Worm (Caenorhabditis elegans) whole organism, L2 larva: ENCODE data around the gene rmd-2.

Experiments used
- C34F6.9 ChIP-seq: fragments of 150-350 bp; optimal IDR thresholded peaks from 2 replicates; lab custom pipeline; 2014; ENCODE audit warnings: missing biosample characterization, missing genetic modification characterization
- F13H6.1 ChIP-seq: sonication (generic microtip); optimal IDR thresholded peaks from 2 replicates; lab custom pipeline; 2016; ENCODE audit warnings: missing genetic modification characterization, missing compliant biosample characterization
- R02D3.7 ChIP-seq: fragments of 150-350 bp; optimal IDR thresholded peaks from 2 replicates; lab custom pipeline; 2014; ENCODE audit warnings: missing biosample characterization, missing genetic modification characterization
- Y55F3AM.14 ChIP-seq: fragments of 200-800 bp; sonication (Bioruptor generic); optimal IDR thresholded peaks from 2 replicates; lab custom pipeline; 2018; ENCODE audit warnings: mild to moderate bottlenecking, missing genetic modification characterization, missing compliant biosample characterization
- ZK546.5 ChIP-seq: sonication (generic microtip); optimal IDR thresholded peaks from 2 replicates; lab custom pipeline; 2017; ENCODE audit warnings: missing biosample characterization, missing genetic modification characterization
- ceh-16 ChIP-seq: fragments of 150-350 bp; optimal IDR thresholded peaks from 2 replicates; lab custom pipeline; 2014; ENCODE audit warnings: missing biosample characterization, missing genetic modification characterization
- ceh-82 ChIP-seq: fragments of 150-350 bp; optimal IDR thresholded peaks from 2 replicates; lab custom pipeline; 2014; ENCODE audit warnings: missing biosample characterization, missing genetic modification characterization
- elt-1 ChIP-seq: fragments of 150-350 bp; optimal IDR thresholded peaks from 2 replicates; lab custom pipeline; 2014; ENCODE audit warnings: missing biosample characterization, missing genetic modification characterization
- elt-3 ChIP-seq: sonication (generic microtip); optimal IDR thresholded peaks from 2 replicates; lab custom pipeline; 2017; ENCODE audit warnings: missing biosample characterization, missing genetic modification characterization
- gmeb-1 ChIP-seq: fragments of 150-350 bp; optimal IDR thresholded peaks from 2 replicates; lab custom pipeline; 2014; ENCODE audit warnings: missing biosample characterization, missing genetic modification characterization
- lin-13 ChIP-seq: fragments of 150-350 bp; optimal IDR thresholded peaks from 2 replicates; lab custom pipeline; 2014; ENCODE audit warnings: missing biosample characterization, missing genetic modification reagents, missing genetic modification characterization
- lin-39 ChIP-seq: fragments of 150-350 bp; optimal IDR thresholded peaks from 2 replicates; lab custom pipeline; 2014; ENCODE audit warnings: missing biosample characterization, missing genetic modification reagents, missing genetic modification characterization
- lsy-2 ChIP-seq, 2 experiments: fragments of 150-350 bp in 1 of 2; sonication (generic microtip) in 1 of 2; optimal IDR thresholded peaks; 2 replicates each; lab custom pipeline; 2014 to 2017; ENCODE audit warnings: missing biosample characterization in 2 of 2, missing genetic modification characterization in 2 of 2
- mab-5 ChIP-seq: fragments of 150-350 bp; optimal IDR thresholded peaks from 2 replicates; lab custom pipeline; 2014; ENCODE audit warnings: missing biosample characterization, missing genetic modification characterization
- mbf-1 ChIP-seq: sonication (generic microtip); optimal IDR thresholded peaks from 2 replicates; lab custom pipeline; 2017; ENCODE audit warnings: missing biosample characterization, missing genetic modification characterization
- nhr-10 ChIP-seq: sonication (generic microtip); optimal IDR thresholded peaks from 2 replicates; lab custom pipeline; 2017; ENCODE audit warnings: missing biosample characterization, missing genetic modification characterization
- nhr-11 ChIP-seq: fragments of 150-350 bp; optimal IDR thresholded peaks from 2 replicates; lab custom pipeline; 2014; ENCODE audit warnings: missing biosample characterization, missing genetic modification characterization
- nhr-12 ChIP-seq: fragments of 150-350 bp; optimal IDR thresholded peaks from 2 replicates; lab custom pipeline; 2014; ENCODE audit warnings: missing biosample characterization, missing genetic modification characterization
- nhr-129 ChIP-seq: fragments of 150-350 bp; optimal IDR thresholded peaks from 2 replicates; lab custom pipeline; 2014; ENCODE audit warnings: missing biosample characterization, missing genetic modification characterization
- nhr-21 ChIP-seq: fragments of 150-350 bp; optimal IDR thresholded peaks from 2 replicates; lab custom pipeline; 2014; ENCODE audit warnings: missing biosample characterization, missing genetic modification characterization
- nhr-23 ChIP-seq: fragments of 150-350 bp; optimal IDR thresholded peaks from 2 replicates; lab custom pipeline; 2014; ENCODE audit warnings: missing biosample characterization, missing genetic modification reagents, missing genetic modification characterization
- nhr-25 ChIP-seq: fragments of 150-350 bp; sonication (generic microtip); optimal IDR thresholded peaks from 3 replicates; lab custom pipeline; 2014; ENCODE audit warnings: missing biosample characterization, missing genetic modification characterization
- nhr-6 ChIP-seq: fragments of 150-350 bp; optimal IDR thresholded peaks from 2 replicates; lab custom pipeline; 2014; ENCODE audit warnings: missing biosample characterization, missing genetic modification characterization
- nhr-77 ChIP-seq: fragments of 150-350 bp; optimal IDR thresholded peaks from 2 replicates; lab custom pipeline; 2014; ENCODE audit warnings: missing biosample characterization, missing genetic modification characterization
- sem-4 ChIP-seq: fragments of 150-350 bp; optimal IDR thresholded peaks from 2 replicates; lab custom pipeline; 2014; ENCODE audit warnings: missing biosample characterization, missing genetic modification reagents, missing genetic modification characterization
- skn-1 ChIP-seq: sonication (generic microtip); optimal IDR thresholded peaks from 2 replicates; lab custom pipeline; 2017; ENCODE audit warnings: missing biosample characterization, missing genetic modification characterization
- sma-9 ChIP-seq, 2 experiments: fragments of 150-350 bp in 1 of 2; sonication (generic microtip) in 1 of 2; optimal IDR thresholded peaks; 2 replicates each; lab custom pipeline; 2014 to 2016; ENCODE audit warnings: missing genetic modification characterization in 2 of 2, mild to moderate bottlenecking in 1 of 2, missing biosample characterization in 1 of 2, missing compliant biosample characterization in 1 of 2, missing genetic modification reagents in 1 of 2, moderate library complexity in 1 of 2
- snpc-4 ChIP-seq: fragments of 150-350 bp; optimal IDR thresholded peaks from 2 replicates; lab custom pipeline; 2014; ENCODE audit warnings: missing biosample characterization, missing genetic modification characterization
- unc-55 ChIP-seq: fragments of 150-350 bp; sonication (generic microtip); optimal IDR thresholded peaks from 3 replicates; lab custom pipeline; 2014; ENCODE audit warnings: missing biosample characterization, missing genetic modification reagents, missing genetic modification characterization
- zag-1 ChIP-seq: fragments of 150-350 bp; optimal IDR thresholded peaks from 2 replicates; lab custom pipeline; 2014; ENCODE audit warnings: missing biosample characterization, missing genetic modification characterization
- ztf-1 ChIP-seq: fragments of 200-800 bp; sonication (Bioruptor generic); conservative IDR thresholded peaks from 2 replicates; pipeline ENCODE4 v1.3.6; 2022; ENCODE audit warnings: missing genetic modification characterization, missing compliant biosample characterization
- ztf-11 ChIP-seq: sonication (generic microtip); optimal IDR thresholded peaks from 2 replicates; lab custom pipeline; 2017; ENCODE audit warnings: missing biosample characterization, missing genetic modification characterization
- ztf-4 ChIP-seq: fragments of 150-350 bp; optimal IDR thresholded peaks from 2 replicates; lab custom pipeline; 2014; ENCODE audit warnings: missing biosample characterization, missing genetic modification characterization

Gene rmd-2

ce11 chrV:9964152-9964785, 21.8 kb downstream of the rmd-2 start:
- TF ChIP-seq zag-1: no peak
- no peak for TF ChIP-seq nhr-25 (tag; lab: Kevin White, UChicago)
- peak; percentile 34 for TF ChIP-seq unc-55 (GFP tag; lab: Kevin White, UChicago)

ce11 chrV:9962916-9963315, 23.2 kb downstream of the rmd-2 start:
- TF ChIP-seq nhr-23 (tag; lab: Kevin White, UChicago): no peak
- TF ChIP-seq elt-1: no peak
- no peak for TF ChIP-seq ceh-16 (tag; lab: Kevin White, UChicago)
- no peak for TF ChIP-seq nhr-12
- TF ChIP-seq ztf-1 (GFP tag; lab: Robert Waterston, UW): no peak
- no peak for TF ChIP-seq skn-1 (tag; lab: Kevin White, UChicago)
- no peak for TF ChIP-seq lin-39 (tag; lab: Kevin White, UChicago)
- no peak for TF ChIP-seq R02D3.7 (tag; lab: Kevin White, UChicago)
- TF ChIP-seq elt-3 (tag; lab: Kevin White, UChicago): no peak
- no peak for TF ChIP-seq ztf-11 (tag; lab: Kevin White, UChicago)
- TF ChIP-seq mbf-1 (tag; lab: Kevin White, UChicago): no peak
- TF ChIP-seq ztf-4 (tag; lab: Kevin White, UChicago): no peak
- TF ChIP-seq nhr-10: no peak

- TF ChIP-seq nhr-12: no peak
- TF ChIP-seq unc-55 (GFP tag; lab: Kevin White, UChicago): no peak
- TF ChIP-seq lin-39 (tag; lab: Kevin White, UChicago): no peak
- TF ChIP-seq nhr-11: no peak
- TF ChIP-seq ceh-16 (tag; lab: Kevin White, UChicago): no peak
Measured at ce11 chrV:9962394-9962793, 23.7 kb downstream of the rmd-2 start, which contains the start of gene madf-4. TSS of gene madf-4 (minus strand) at chrV:9962494.

- no peak for TF ChIP-seq ceh-82
- no peak for TF ChIP-seq gmeb-1
- TF ChIP-seq R02D3.7 (tag; lab: Kevin White, UChicago): no peak
- no peak for TF ChIP-seq elt-3 (tag; lab: Kevin White, UChicago)
- TF ChIP-seq skn-1 (tag; lab: Kevin White, UChicago): no peak
- TF ChIP-seq nhr-21: no peak
- TF ChIP-seq nhr-25 (tag; lab: Kevin White, UChicago): no peak
Measured at ce11 chrV:9960376-9960775, 25.7 kb downstream of the rmd-2 start, which contains the start of gene T07C12.10. TSS of gene T07C12.10 (minus strand) at chrV:9960476.

ce11 chrV:9958654-9959053, 27.4 kb downstream of the rmd-2 start:
- TF ChIP-seq snpc-4 (no peak), lin-13 (GFP tag; lab: Kevin White, UChicago) (no peak), lin-39 (tag; lab: Kevin White, UChicago) (no peak), F13H6.1 (tag; lab: Kevin White, UChicago) (peak; percentile 82), nhr-6 (tag; lab: Kevin White, UChicago) (peak; percentile 23), C34F6.9 (tag; lab: Kevin White, UChicago) (peak; percentile 29), nhr-77 (no peak), lsy-2 (tag; optimal IDR thresholded peaks at IDR 0.05; lab: Kevin White, UChicago) (peak in 1 of 2 experiments; percentile 44), nhr-129 (peak; percentile 73), sma-9 (GFP tag; optimal IDR thresholded peaks at IDR 0.05; lab: Kevin White, UChicago) (peak; percentile 46), sma-9 (tag; optimal IDR thresholded peaks at IDR 0.05; lab: Kevin White, UChicago) (no peak), ZK546.5 (tag; lab: Kevin White, UChicago) (no peak), sem-4 (tag; lab: Kevin White, UChicago) (no peak), elt-1 (no peak), elt-3 (tag; lab: Kevin White, UChicago) (no peak), mab-5 (tag; lab: Kevin White, UChicago) (no peak), Y55F3AM.14 (GFP tag; lab: Kevin White, UChicago) (no peak)

- TF ChIP-seq mab-5 (tag; lab: Kevin White, UChicago): no peak
Measured at ce11 chrV:9958231-9958630, 27.8 kb downstream of the rmd-2 start, which contains the start of gene anmt-3. TSS of gene anmt-3 (minus strand) at chrV:9958331.
